Worm (Caenorhabditis elegans) whole organism, L4 larva: ENCODE measurements around the gene asp-1.

ENCODE experiments used
- F10B5.3 ChIP-seq: sonication (generic microtip); optimal IDR thresholded peaks from 2 replicates; lab custom pipeline; 2016; ENCODE audit warnings: mild to moderate bottlenecking, missing genetic modification characterization, missing compliant biosample characterization
- F44E2.7 ChIP-seq: fragments of 200-800 bp; sonication (Bioruptor generic); IDR thresholded peaks from 2 replicates; pipeline ENCODE4 v2.1.2; 2022; ENCODE audit warnings: missing genetic modification characterization, missing compliant biosample characterization
- Y48G9A.11 ChIP-seq: fragments of 200-800 bp; sonication (Bioruptor generic); IDR thresholded peaks from 2 replicates; pipeline ENCODE4 v1.3.6; 2022; ENCODE audit warnings: missing genetic modification reagents, missing genetic modification characterization, missing compliant biosample characterization
- Y5F2A.4 ChIP-seq: fragments of 200-800 bp; sonication (Bioruptor generic); optimal IDR thresholded peaks from 2 replicates; lab custom pipeline; 2018; ENCODE audit warnings: mild to moderate bottlenecking, missing genetic modification characterization, missing compliant biosample characterization
- ZK337.2 ChIP-seq: fragments of 200-800 bp; sonication (Bioruptor generic); IDR thresholded peaks from 2 replicates; pipeline ENCODE4 v1.3.6; 2022; ENCODE audit warnings: missing genetic modification reagents, missing genetic modification characterization, missing compliant biosample characterization
- aha-1 ChIP-seq: fragments of 150-350 bp; peaks from one replicate; lab custom pipeline; 2014; ENCODE audit warnings: missing biosample characterization, missing genetic modification characterization
- arid-1 ChIP-seq: fragments of 200-800 bp; sonication (Bioruptor generic); conservative IDR thresholded peaks from 2 replicates; pipeline ENCODE4 v1.3.6; 2022; ENCODE audit warnings: missing genetic modification reagents, missing genetic modification characterization, missing compliant biosample characterization
- ceh-28 ChIP-seq: fragments of 150-350 bp; optimal IDR thresholded peaks from 2 replicates; lab custom pipeline; 2014; ENCODE audit warnings: missing biosample characterization, missing genetic modification reagents, missing genetic modification characterization
- daf-19 ChIP-seq: fragments of 200-800 bp; sonication (Bioruptor generic); conservative IDR thresholded peaks from 2 replicates; pipeline ENCODE4 v1.3.6; 2022; ENCODE audit warnings: missing genetic modification characterization, missing compliant biosample characterization
- dmd-6 ChIP-seq: fragments of 200-800 bp; sonication (Bioruptor generic); IDR thresholded peaks from 2 replicates; pipeline ENCODE4 v1.3.6; 2022; ENCODE audit warnings: missing genetic modification reagents, missing genetic modification characterization, missing compliant biosample characterization
- duxl-1 ChIP-seq: sonication (generic microtip); optimal IDR thresholded peaks from 2 replicates; lab custom pipeline; 2016; ENCODE audit warnings: mild to moderate bottlenecking, missing genetic modification characterization, moderate library complexity, missing compliant biosample characterization; ENCODE audit not compliant: poor library complexity
- dve-1 ChIP-seq: sonication (generic microtip); optimal IDR thresholded peaks from 2 replicates; lab custom pipeline; 2017; ENCODE audit warnings: antibody characterized with exemption, mild to moderate bottlenecking, missing genetic modification characterization, missing compliant biosample characterization; ENCODE audit not compliant: insufficient read depth
- egl-43 ChIP-seq: fragments of 200-800 bp; sonication (Bioruptor generic); IDR thresholded peaks from 2 replicates; pipeline ENCODE4 v1.3.6; 2022; ENCODE audit warnings: missing genetic modification reagents, missing genetic modification characterization, missing compliant biosample characterization
- fkh-10 ChIP-seq: fragments of 150-350 bp; optimal IDR thresholded peaks from 2 replicates; lab custom pipeline; 2014; ENCODE audit warnings: missing biosample characterization, missing genetic modification reagents, missing genetic modification characterization
- hlh-11 ChIP-seq: fragments of 200-800 bp; sonication (Bioruptor generic); optimal IDR thresholded peaks from 2 replicates; lab custom pipeline; 2018; ENCODE audit warnings: mild to moderate bottlenecking, missing genetic modification characterization, missing compliant biosample characterization
- hlh-30 ChIP-seq: sonication (generic microtip); optimal IDR thresholded peaks from 2 replicates; lab custom pipeline; 2017; ENCODE audit warnings: antibody characterized with exemption, mild to moderate bottlenecking, missing genetic modification characterization, missing compliant biosample characterization; ENCODE audit not compliant: insufficient read depth
- hmg-1.1 ChIP-seq: fragments of 200-800 bp; sonication (Bioruptor generic); IDR thresholded peaks from 2 replicates; pipeline ENCODE4 v1.3.6; 2022; ENCODE audit warnings: missing genetic modification reagents, missing genetic modification characterization, missing compliant biosample characterization
- lim-7 ChIP-seq: fragments of 200-800 bp; sonication (Bioruptor generic); IDR thresholded peaks from 2 replicates; pipeline ENCODE4 v1.3.6; 2022; ENCODE audit warnings: missing genetic modification characterization, missing compliant biosample characterization
- lin-13 ChIP-seq: fragments of 150-350 bp; optimal IDR thresholded peaks from 2 replicates; lab custom pipeline; 2014; ENCODE audit warnings: missing biosample characterization, missing genetic modification reagents, missing genetic modification characterization
- lir-3 ChIP-seq: sonication (generic microtip); optimal IDR thresholded peaks from 2 replicates; lab custom pipeline; 2016; ENCODE audit warnings: mild to moderate bottlenecking, missing genetic modification characterization, missing compliant biosample characterization
- madf-9 ChIP-seq: fragments of 200-800 bp; sonication (Bioruptor generic); conservative IDR thresholded peaks from 2 replicates; pipeline ENCODE4 v1.3.6; 2022; ENCODE audit warnings: missing genetic modification reagents, missing genetic modification characterization, missing compliant biosample characterization
- mxl-2 ChIP-seq: fragments of 200-800 bp; sonication (Bioruptor generic); conservative IDR thresholded peaks from 2 replicates; pipeline ENCODE4 v1.3.6; 2022; ENCODE audit warnings: missing genetic modification reagents, missing genetic modification characterization, missing compliant biosample characterization
- mxl-3 ChIP-seq: fragments of 200-800 bp; sonication (Bioruptor generic); optimal IDR thresholded peaks from 2 replicates; lab custom pipeline; 2018; ENCODE audit warnings: mild to moderate bottlenecking, missing genetic modification characterization, missing compliant biosample characterization
- php-3 ChIP-seq: fragments of 200-800 bp; sonication (Bioruptor generic); IDR thresholded peaks from 2 replicates; pipeline ENCODE4 v1.3.6; 2022; ENCODE audit warnings: missing genetic modification reagents, missing genetic modification characterization, missing compliant biosample characterization
- set-16 ChIP-seq: fragments of 200-800 bp; sonication (Bioruptor generic); IDR thresholded peaks from 2 replicates; pipeline ENCODE4 v1.3.6; 2022; ENCODE audit warnings: missing genetic modification reagents, missing genetic modification characterization, missing compliant biosample characterization
- skn-1 ChIP-seq: fragments of 150-350 bp; optimal IDR thresholded peaks from 2 replicates; lab custom pipeline; 2014; ENCODE audit warnings: missing biosample characterization, missing genetic modification characterization
- spr-1 ChIP-seq: sonication (generic microtip); optimal IDR thresholded peaks from 2 replicates; lab custom pipeline; 2016; ENCODE audit warnings: mild to moderate bottlenecking, missing genetic modification characterization, missing compliant biosample characterization
- tra-1 ChIP-seq: fragments of 200-800 bp; sonication (Bioruptor generic); IDR thresholded peaks from 2 replicates; pipeline ENCODE4 v1.3.6; 2022; ENCODE audit warnings: missing genetic modification reagents, missing genetic modification characterization, missing compliant biosample characterization
- unc-62 ChIP-seq, 3 experiments: fragments of 150-350 bp in 1 of 3; sonication (generic microtip); optimal IDR thresholded peaks in 2 of 3; peaks in 1 of 3; 1 replicate in 1 of 3; 2 replicates in 2 of 3; lab custom pipeline; 2014 to 2017; ENCODE audit warnings: missing biosample characterization in 3 of 3, missing genetic modification characterization in 3 of 3, missing genetic modification reagents in 3 of 3, missing genotype in 1 of 3
- ztf-11 ChIP-seq: fragments of 150-350 bp; optimal IDR thresholded peaks from 2 replicates; lab custom pipeline; 2014; ENCODE audit warnings: missing biosample characterization, missing genetic modification characterization
- ztf-7 ChIP-seq: fragments of 150-350 bp; optimal IDR thresholded peaks from 2 replicates; lab custom pipeline; 2014; ENCODE audit warnings: missing biosample characterization, missing genetic modification characterization

The asp-1 gene

ce11 chrV:19050438-19050837, at the start of gene asp-1:
asp-1 (minus strand) TSS chrV:19050752.
- TF ChIP-seq Y5F2A.4 (GFP tag; lab: Kevin White, UChicago) (no peak), ztf-7 (tag; lab: Kevin White, UChicago) (no peak), php-3 (GFP tag; lab: Robert Waterston, UW) (0 out of 2 replicates have a peak, but pooled peaks have one; percentile 25), mxl-3 (GFP tag; lab: Kevin White, UChicago) (peak; percentile 26), set-16 (GFP tag; lab: Robert Waterston, UW) (peak; percentile 49; the same call in 1 of the 2 replicates), egl-43 (GFP tag; lab: Robert Waterston, UW) (peak; percentile 69), hlh-30 (tag; lab: Kevin White, UChicago) (no peak), arid-1 (GFP tag; lab: Robert Waterston, UW) (peak; percentile 63; the same call in 1 of the 2 replicates), fkh-10 (no peak), lim-7 (GFP tag; lab: Robert Waterston, UW) (no peak), Y48G9A.11 (no peak), unc-62 (GFP tag; optimal IDR thresholded peaks at IDR 0.05 in 1 of 2; lab: Kevin White, UChicago) (peak in 1 of 2 experiments; percentile 75), unc-62 (tag; optimal IDR thresholded peaks at IDR 0.05; lab: Kevin White, UChicago) (no peak), ZK337.2 (no peak), lin-13 (GFP tag; lab: Kevin White, UChicago) (peak; percentile 41), hmg-1.1 (GFP tag; lab: Robert Waterston, UW) (no peak), dve-1 (tag; lab: Kevin White, UChicago) (no peak), F10B5.3 (tag; lab: Kevin White, UChicago) (no peak), ztf-11 (no peak), spr-1 (tag; lab: Kevin White, UChicago) (peak; percentile 24), F44E2.7 (GFP tag; lab: Robert Waterston, UW) (peak; percentile 68; the same call in 1 of the 2 replicates), skn-1 (no peak), dmd-6 (peak; percentile 7; the same call in 1 of the 2 replicates), duxl-1 (no peak), mxl-2 (GFP tag; lab: Robert Waterston, UW) (no peak)
- TF ChIP-seq, all 104 proteins: peak for 10

DNA sequence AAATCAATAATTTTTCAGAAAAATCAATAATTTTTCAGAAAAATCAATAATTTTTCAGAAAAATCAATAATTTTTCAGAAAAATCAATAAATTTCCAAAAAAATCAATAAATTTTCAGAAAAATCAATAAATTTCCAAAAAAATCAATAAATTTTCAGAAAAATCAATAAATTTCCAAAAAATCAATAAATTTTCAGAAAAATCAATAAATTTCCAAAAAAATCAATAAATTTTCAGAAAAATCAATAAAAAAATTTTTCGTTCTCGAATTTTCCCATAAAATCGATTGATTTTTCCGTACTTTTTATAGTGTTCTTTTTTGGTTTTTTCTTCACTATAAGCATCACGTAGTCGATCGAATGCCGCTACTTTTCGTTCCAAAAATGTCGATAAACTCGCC, 49.6 kb upstream of the asp-1 start:
- peak; percentile 73 for TF ChIP-seq ceh-28 (tag; lab: Kevin White, UChicago)
- TF ChIP-seq, all 104 proteins: peak for 1; not testable (repeated sequence) for 103

- TF ChIP-seq mxl-3 (GFP tag; lab: Kevin White, UChicago): no peak
- no peak for TF ChIP-seq fkh-10
- TF ChIP-seq unc-62 (GFP tag; optimal IDR thresholded peaks at IDR 0.05 in 1 of 2; lab: Kevin White, UChicago): peak in 1 of 2 experiments; percentile 16
- no peak for TF ChIP-seq unc-62 (tag; optimal IDR thresholded peaks at IDR 0.05; lab: Kevin White, UChicago)
- TF ChIP-seq daf-19: no peak
- TF ChIP-seq lir-3: no peak
- no peak for TF ChIP-seq hlh-11
- TF ChIP-seq madf-9: no peak
- peak; percentile 91 for TF ChIP-seq ceh-28 (tag; lab: Kevin White, UChicago)
- no peak for TF ChIP-seq tra-1 (GFP tag; lab: Robert Waterston, UW)
Measured at ce11 chrV:19099504-19099903, 49.0 kb upstream of the asp-1 start.

DNA sequence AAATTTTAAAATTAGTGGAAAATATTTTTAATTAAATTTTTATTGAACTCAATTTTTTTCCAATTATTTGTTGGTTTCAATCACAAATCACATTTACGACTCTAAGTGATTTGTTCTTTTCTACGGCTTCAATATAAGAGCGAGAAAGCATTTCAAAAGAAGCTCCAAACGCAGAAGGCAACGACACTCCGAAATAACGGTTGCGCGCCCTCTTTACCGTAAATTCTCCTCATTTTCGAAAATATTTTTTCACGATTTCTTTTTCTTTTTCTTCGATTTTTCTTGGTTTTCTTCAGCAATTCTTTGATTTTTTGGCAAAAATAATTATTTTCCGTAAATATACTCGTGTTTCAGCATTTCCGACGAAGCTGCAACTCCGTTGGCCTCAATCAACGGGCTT, 44.0 kb upstream of the asp-1 start:
- TF ChIP-seq Y48G9A.11: peak; percentile 92

DNA sequence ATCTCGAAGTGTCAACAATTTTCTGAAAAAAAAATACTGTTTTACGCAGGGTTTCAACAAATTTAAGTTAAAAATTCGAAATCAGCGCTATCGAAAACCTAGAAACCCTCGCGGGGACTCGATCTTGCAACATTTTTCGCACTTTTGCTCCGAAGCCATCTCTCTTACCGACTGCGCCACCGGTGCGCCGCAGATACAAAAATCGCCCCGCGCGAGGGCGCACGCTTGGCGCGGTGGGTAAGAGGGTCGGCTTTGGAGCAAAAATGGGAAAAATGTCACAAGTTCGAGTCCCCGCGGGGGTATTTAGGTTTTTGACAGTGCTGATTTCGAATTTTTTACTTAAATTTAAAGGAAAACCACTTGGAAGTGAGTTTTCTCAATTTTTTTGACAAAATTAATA, 40.3 kb upstream of the asp-1 start:
- 0 out of 2 replicates have a peak, but pooled peaks have one; percentile 64 for TF ChIP-seq F44E2.7 (GFP tag; lab: Robert Waterston, UW)
- TF ChIP-seq set-16 (GFP tag; lab: Robert Waterston, UW): peak; percentile 64
- TF ChIP-seq Y48G9A.11: 0 out of 2 replicates have a peak, but pooled peaks have one; percentile 38
- no peak for TF ChIP-seq aha-1 (tag; lab: Kevin White, UChicago)
- no peak for TF ChIP-seq tra-1 (GFP tag; lab: Robert Waterston, UW)
